Worm (Caenorhabditis elegans) whole organism, L4/young adult: Measurements from ENCODE around the gene rsp-8.

Experiments used
- W03F9.2 ChIP-seq: fragments of 150-350 bp; optimal IDR thresholded peaks from 2 replicates; lab custom pipeline; 2014; ENCODE audit warnings: missing biosample characterization, missing genetic modification characterization
- dao-5 ChIP-seq: sonication (generic microtip); optimal IDR thresholded peaks from 2 replicates; lab custom pipeline; 2016; ENCODE audit warnings: missing genotype, missing genetic modification characterization, moderate library complexity, missing compliant biosample characterization
- him-1 ChIP-seq: sonication (generic microtip); optimal IDR thresholded peaks from 2 replicates; lab custom pipeline; 2016; ENCODE audit warnings: missing genotype, missing genetic modification reagents, missing genetic modification characterization, missing compliant biosample characterization

- TF ChIP-seq him-1 (tag; lab: Kevin White, UChicago) (no peak), dao-5 (tag; lab: Kevin White, UChicago) (no peak), W03F9.2 (tag; lab: Kevin White, UChicago) (no peak)
Measured at ce11 chrIII:11829062-11829461, 2.8 kb downstream of the rsp-8 start.
